Fruit fly (Drosophila melanogaster): ENCODE measurements around the gene mkg-p.
A peak's percentile ranks its signal among the peaks of the same experiment; 100 is the strongest.

mkg-p gene

dm6 chr3L:8441745-8442575 lies 36.9 kb upstream of the mkg-p start, which contains the start of gene Unr (continued):
- TF ChIP-seq Meics (GFP tag; optimal IDR thresholded peaks at IDR 0.05) (peak; percentile 79), CG18599 (GFP tag; optimal IDR thresholded peaks at IDR 0.05) (peak; percentile 84), CG14050 (GFP tag; IDR thresholded peaks at IDR 0.05) (peak; percentile 51; the same call in 2 of the 3 replicates), Vsx1 (GFP tag; optimal IDR thresholded peaks at IDR 0.05) (peak; percentile 18), zf30C (GFP tag; optimal IDR thresholded peaks at IDR 0.05) (peak; percentile 46), CG18011 (GFP tag; optimal IDR thresholded peaks at IDR 0.05) (peak; percentile 53), fd3F (GFP tag; optimal IDR thresholded peaks at IDR 0.05) (peak; percentile 53), YL-1 (GFP tag; optimal IDR thresholded peaks at IDR 0.05) (peak; percentile 96), toy (GFP tag; IDR thresholded peaks at IDR 0.05) (0 out of 2 replicates have a peak, but pooled peaks have one; percentile 13), gcm2 (GFP tag; optimal IDR thresholded peaks at IDR 0.05) (peak; percentile 49), CG11093 (GFP tag; IDR thresholded peaks at IDR 0.05) (0 out of 3 replicates have a peak, but pooled peaks have one; percentile 24), CG7556 (GFP tag; optimal IDR thresholded peaks at IDR 0.05) (peak; percentile 67), gce (GFP tag; IDR thresholded peaks at IDR 0.05) (peak; percentile 74; the same call in 2 of the 3 replicates), wor (GFP tag; IDR thresholded peaks at IDR 0.05) (no peak), gsb (GFP tag; IDR thresholded peaks at IDR 0.05) (peak; percentile 42; the same call in 1 of the 2 replicates), unpg (GFP tag; optimal IDR thresholded peaks at IDR 0.05) (peak; percentile 75), Sox100B (GFP tag; optimal IDR thresholded peaks at IDR 0.05) (peak; percentile 65), sna (GFP tag; IDR thresholded peaks at IDR 0.05; ENCODE audit: partially characterized antibody) (no peak), CG42726 (GFP tag; IDR thresholded peaks at IDR 0.05; ENCODE audit: partially characterized antibody) (no peak), bowl (GFP tag; IDR thresholded peaks at IDR 0.05) (peak; percentile 60; the same call in 1 of the 2 replicates), bigmax (GFP tag; optimal IDR thresholded peaks at IDR 0.05) (no peak), Sry-δ (GFP tag; optimal IDR thresholded peaks at IDR 0.05) (peak; percentile 36), stwl (tag; optimal IDR thresholded peaks at IDR 0.05) (peak; percentile 49), CG13424 (tag; optimal IDR thresholded peaks at IDR 0.05) (peak; percentile 72), sob (GFP tag; IDR thresholded peaks at IDR 0.05) (peak; percentile 85), lov (optimal IDR thresholded peaks at IDR 0.05) (no peak), lov (GFP tag; IDR thresholded peaks at IDR 0.05) (peak; percentile 74; the same call in 1 of the 3 replicates), bsh (GFP tag; optimal IDR thresholded peaks at IDR 0.05) (peak in 1 of 2 experiments; percentile 77), caup (GFP tag; optimal IDR thresholded peaks at IDR 0.05; ENCODE audit: severe bottlenecking) (peak; percentile 86), HHEX (GFP tag; optimal IDR thresholded peaks at IDR 0.05) (peak; percentile 73), kni (GFP tag; optimal IDR thresholded peaks at IDR 0.05) (no peak), salm (tag; optimal IDR thresholded peaks at IDR 0.05) (peak; percentile 16), Eip74EF (GFP tag; optimal IDR thresholded peaks at IDR 0.05) (peak in 1 of 2 experiments; percentile 60), slou (GFP tag; optimal IDR thresholded peaks at IDR 0.05) (peak; percentile 69), rib (GFP tag; IDR thresholded peaks at IDR 0.05) (peak; percentile 71), Hr78 (GFP tag; optimal IDR thresholded peaks at IDR 0.05) (no peak), repo (GFP tag; optimal IDR thresholded peaks at IDR 0.05) (peak; percentile 69), CG13123 (GFP tag; optimal IDR thresholded peaks at IDR 0.05) (peak; percentile 62), CG2199 (GFP tag; IDR thresholded peaks at IDR 0.05) (no peak; the same call in 2 of the 3 replicates), CG1602 (GFP tag; optimal IDR thresholded peaks at IDR 0.05) (peak; percentile 74), croc (GFP tag; conservative IDR thresholded peaks at IDR 0.05) (no peak; the same call in 2 of the 3 replicates), NC2α (GFP tag; optimal IDR thresholded peaks at IDR 0.05) (peak; percentile 48), CG2129 (GFP tag; IDR thresholded peaks at IDR 0.05; ENCODE audit: partially characterized antibody) (no peak), CG2116 (GFP tag; optimal IDR thresholded peaks at IDR 0.05) (peak; percentile 80), MTF-1 (GFP tag; optimal IDR thresholded peaks at IDR 0.05; ENCODE audit: borderline replicate concordance) (peak; percentile 33), CG12659 (GFP tag; optimal IDR thresholded peaks at IDR 0.05) (peak; percentile 85)

Data from whole organism, embryonic.